Fruit fly (Drosophila melanogaster) whole organism, embryonic: ENCODE measurements around the gene Muc14A.

ENCODE experiments used
- Abd-B ChIP-seq: fragments of 200-800 bp; sonication (Bioruptor generic); optimal IDR thresholded peaks from 2 replicates; lab custom pipeline; 2018; ENCODE audit warnings: missing biosample characterization, mild to moderate bottlenecking, missing genetic modification characterization, moderate library complexity
- CG9437 ChIP-seq: fragments of 200-800 bp; sonication (Bioruptor generic); optimal IDR thresholded peaks from 2 replicates; lab custom pipeline; 2018; ENCODE audit warnings: missing biosample characterization, mild to moderate bottlenecking, missing genetic modification characterization
- CTCF ChIP-seq: fragments of 200-800 bp; sonication (Bioruptor generic); optimal IDR thresholded peaks from 2 replicates; lab custom pipeline; 2017; ENCODE audit warnings: missing biosample characterization, mild to moderate bottlenecking, missing genetic modification characterization, moderate library complexity
- D19A ChIP-seq: fragments of 200-800 bp; optimal IDR thresholded peaks from 3 replicates; lab custom pipeline; 2019; ENCODE audit warnings: missing biosample characterization, mild to moderate bottlenecking, missing genetic modification characterization, moderate library complexity
- fru ChIP-seq: fragments of >200 bp; optimal IDR thresholded peaks from 2 replicates; lab custom pipeline; 2017
- grau ChIP-seq: fragments of 200-800 bp; optimal IDR thresholded peaks from 3 replicates; lab custom pipeline; 2019; ENCODE audit warnings: missing biosample characterization, mild to moderate bottlenecking, missing genetic modification characterization, moderate library complexity
- h ChIP-seq: fragments of >200 bp; optimal IDR thresholded peaks from 2 replicates; lab custom pipeline; 2017
- org-1 ChIP-seq: fragments of 200-800 bp; sonication (Bioruptor generic); optimal IDR thresholded peaks from 2 replicates; lab custom pipeline; 2017; ENCODE audit warnings: missing biosample characterization, missing genetic modification characterization
- sim ChIP-seq: fragments of 200-800 bp; sonication (Bioruptor generic); IDR thresholded peaks from 2 replicates; pipeline ENCODE4 v1.3.6; 2022; ENCODE audit warnings: missing biosample characterization, missing genetic modification characterization

DNA sequence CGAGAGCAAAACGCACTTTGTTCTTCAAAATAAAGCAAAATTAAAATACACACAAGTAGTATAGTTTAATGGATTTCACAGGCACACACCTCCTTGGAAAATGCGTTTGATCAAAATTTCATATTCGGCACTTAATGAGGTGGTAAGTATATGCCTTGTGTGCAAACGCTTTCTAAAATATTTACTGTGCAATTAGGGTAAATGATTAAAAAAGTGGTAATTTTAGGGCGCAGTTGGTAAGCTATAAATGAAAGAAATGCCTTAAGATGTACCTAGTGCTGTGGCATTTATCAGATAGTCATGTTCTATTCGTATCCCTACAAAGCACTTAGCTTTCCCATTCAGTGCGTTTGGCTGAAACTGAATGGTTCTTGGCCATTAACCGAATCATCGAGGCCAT is 34.8 kb upstream of the Muc14A start, which contains the start of gene Or13a:
- TF ChIP-seq org-1 (GFP tag; lab: Kevin White, UChicago) = no peak
- TF ChIP-seq grau = no peak
- no peak for TF ChIP-seq CG9437 (GFP tag; lab: Kevin White, UChicago)
- TF ChIP-seq Abd-B = no peak
- no peak for TF ChIP-seq h (lab: Kevin White, UChicago)
- no peak for TF ChIP-seq sim (GFP tag; lab: Robert Waterston, UW)
- TF ChIP-seq D19A (tag; lab: Kevin White, UChicago) = no peak
- TF ChIP-seq fru (lab: Kevin White, UChicago) = no peak
- TF ChIP-seq CTCF (GFP tag; lab: Kevin White, UChicago) = no peak
